Worm (Caenorhabditis elegans): ENCODE data around the gene scrm-3.

DNA sequence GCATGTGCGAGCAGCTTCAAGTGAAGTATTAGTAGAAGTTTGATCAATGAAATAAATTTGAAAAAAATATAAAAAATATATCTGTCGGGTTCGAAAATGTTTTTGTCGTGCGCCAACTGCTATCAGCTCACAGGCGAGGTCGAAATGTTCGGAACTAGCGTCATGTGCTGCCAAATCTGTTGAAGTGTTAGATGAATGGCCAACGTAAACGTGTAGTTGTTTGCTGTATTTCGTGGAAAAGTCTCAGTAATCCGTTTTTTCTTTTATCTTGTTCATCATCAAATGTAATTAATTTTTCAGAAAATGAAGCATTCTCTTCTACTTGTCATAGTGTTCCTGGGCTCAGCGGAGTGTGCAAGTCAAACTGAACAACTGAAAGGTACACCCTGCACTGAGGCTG, 7.1 kb downstream of the scrm-3 start, which contains the start of gene C17B7.15:
- TF ChIP-seq dao-5 (tag; optimal IDR thresholded peaks at IDR 0.05) (no peak), him-1 (tag; optimal IDR thresholded peaks at IDR 0.05) (no peak), W03F9.2 (tag; optimal IDR thresholded peaks at IDR 0.05) (no peak)
